Worm (Caenorhabditis elegans) whole organism, L4/young adult: ENCODE data around the gene vhp-1.

Source experiments
- W03F9.2 ChIP-seq: fragments of 150-350 bp; optimal IDR thresholded peaks from 2 replicates; lab custom pipeline; 2014; ENCODE audit warnings: missing biosample characterization, missing genetic modification characterization
- dao-5 ChIP-seq: sonication (generic microtip); optimal IDR thresholded peaks from 2 replicates; lab custom pipeline; 2016; ENCODE audit warnings: missing genotype, missing genetic modification characterization, moderate library complexity, missing compliant biosample characterization
- him-1 ChIP-seq: sonication (generic microtip); optimal IDR thresholded peaks from 2 replicates; lab custom pipeline; 2016; ENCODE audit warnings: missing genotype, missing genetic modification reagents, missing genetic modification characterization, missing compliant biosample characterization

ce11 chrII:5387217-5387616, 64.1 kb downstream of the vhp-1 start, which contains the start of gene ccpp-6:
- TF ChIP-seq dao-5 (tag; lab: Kevin White, UChicago) (no peak), him-1 (tag; lab: Kevin White, UChicago) (no peak), W03F9.2 (no peak)
